Worm (Caenorhabditis elegans) whole organism, mixed stage, embryonic: ENCODE data around the gene Y43F8B.15.

Experiments used
- M03D4.4 ChIP-seq: sonication (generic microtip); optimal IDR thresholded peaks from 2 replicates; lab custom pipeline; 2017; ENCODE audit warnings: mild to moderate bottlenecking, missing genetic modification characterization, missing compliant biosample characterization
- bed-3 ChIP-seq: fragments of 200-800 bp; sonication (Bioruptor generic); optimal IDR thresholded peaks from 3 replicates; lab custom pipeline; 2018; ENCODE audit warnings: mild to moderate bottlenecking, missing genetic modification characterization, moderate library complexity, missing compliant biosample characterization
- blmp-1 ChIP-seq: fragments of 150-350 bp; optimal IDR thresholded peaks from 2 replicates; lab custom pipeline; 2014; ENCODE audit warnings: missing biosample characterization, missing genetic modification characterization
- ceh-39 ChIP-seq: fragments of 150-350 bp; optimal IDR thresholded peaks from 2 replicates; lab custom pipeline; 2014; ENCODE audit warnings: missing biosample characterization, missing genetic modification characterization
- ceh-43 ChIP-seq: fragments of 200-800 bp; sonication (Bioruptor generic); optimal IDR thresholded peaks from 2 replicates; lab custom pipeline; 2018; ENCODE audit warnings: mild to moderate bottlenecking, missing genetic modification characterization, moderate library complexity, missing compliant biosample characterization
- ceh-83 ChIP-seq: fragments of 200-800 bp; sonication (Bioruptor generic); optimal IDR thresholded peaks from 2 replicates; lab custom pipeline; 2018; ENCODE audit warnings: mild to moderate bottlenecking, missing genetic modification characterization, missing compliant biosample characterization
- ces-1 ChIP-seq: fragments of 150-350 bp; optimal IDR thresholded peaks from 2 replicates; lab custom pipeline; 2014; ENCODE audit warnings: missing biosample characterization, missing genetic modification reagents, missing genetic modification characterization
- cnd-1 ChIP-seq: fragments of 200-800 bp; sonication (Bioruptor generic); optimal IDR thresholded peaks from 2 replicates; lab custom pipeline; 2018; ENCODE audit warnings: mild to moderate bottlenecking, missing genetic modification characterization, missing compliant biosample characterization
- drap-1 ChIP-seq: fragments of 200-800 bp; sonication (Bioruptor generic); optimal IDR thresholded peaks from 3 replicates; lab custom pipeline; 2018; ENCODE audit warnings: mild to moderate bottlenecking, missing genetic modification characterization, missing compliant biosample characterization
- elt-1 ChIP-seq: sonication (generic microtip); optimal IDR thresholded peaks from 2 replicates; lab custom pipeline; 2017; ENCODE audit warnings: missing genetic modification characterization, mild to moderate bottlenecking, missing compliant biosample characterization, antibody characterized with exemption, moderate library complexity, borderline replicate concordance; ENCODE audit not compliant: insufficient read depth
- flh-1 ChIP-seq: fragments of 200-800 bp; sonication (Bioruptor generic); optimal IDR thresholded peaks from 2 replicates; lab custom pipeline; 2018; ENCODE audit warnings: mild to moderate bottlenecking, missing genetic modification characterization, moderate library complexity, missing compliant biosample characterization
- hlh-1 ChIP-seq: fragments of 150-350 bp; optimal IDR thresholded peaks from 2 replicates; lab custom pipeline; 2014; ENCODE audit warnings: missing biosample characterization, missing genetic modification reagents, missing genetic modification characterization
- lin-13 ChIP-seq: fragments of 150-350 bp; optimal IDR thresholded peaks from 2 replicates; lab custom pipeline; 2014; ENCODE audit warnings: missing biosample characterization, missing genetic modification characterization
- lsy-2 ChIP-seq: fragments of 150-350 bp; optimal IDR thresholded peaks from 2 replicates; lab custom pipeline; 2014; ENCODE audit warnings: missing biosample characterization, missing genetic modification characterization
- mab-5 ChIP-seq: fragments of 150-350 bp; optimal IDR thresholded peaks from 2 replicates; lab custom pipeline; 2014; ENCODE audit warnings: missing biosample characterization, missing genetic modification characterization
- mep-1 ChIP-seq: fragments of 150-350 bp; optimal IDR thresholded peaks from 2 replicates; lab custom pipeline; 2017; ENCODE audit warnings: missing biosample characterization, missing genetic modification reagents, missing genetic modification characterization, inconsistent platforms
- mls-2 ChIP-seq: sonication (generic microtip); optimal IDR thresholded peaks from 2 replicates; lab custom pipeline; 2016; ENCODE audit warnings: mild to moderate bottlenecking, missing genetic modification characterization, moderate library complexity, missing compliant biosample characterization
- nhr-2 ChIP-seq: fragments of 150-350 bp; optimal IDR thresholded peaks from 2 replicates; lab custom pipeline; 2014; ENCODE audit warnings: missing biosample characterization, missing genetic modification characterization
- nhr-28 ChIP-seq: fragments of 150-350 bp; optimal IDR thresholded peaks from 2 replicates; lab custom pipeline; 2014; ENCODE audit warnings: missing biosample characterization, missing genetic modification characterization
- nhr-76 ChIP-seq: sonication (generic microtip); optimal IDR thresholded peaks from 2 replicates; lab custom pipeline; 2017; ENCODE audit warnings: missing biosample characterization, missing genetic modification characterization
- pha-4 ChIP-seq: fragments of 150-350 bp; optimal IDR thresholded peaks from 2 replicates; lab custom pipeline; 2018; ENCODE audit warnings: missing biosample characterization, missing genetic modification reagents, missing genetic modification characterization
- sem-2 ChIP-seq: fragments of 200-800 bp; sonication (Bioruptor generic); optimal IDR thresholded peaks from 2 replicates; lab custom pipeline; 2018; ENCODE audit warnings: mild to moderate bottlenecking, missing genetic modification characterization, missing compliant biosample characterization
- snpc-4 ChIP-seq: fragments of 150-350 bp; optimal IDR thresholded peaks from 2 replicates; lab custom pipeline; 2014; ENCODE audit warnings: missing biosample characterization, missing genetic modification characterization
- sptf-1 ChIP-seq: sonication (generic microtip); optimal IDR thresholded peaks from 2 replicates; lab custom pipeline; 2017; ENCODE audit warnings: mild to moderate bottlenecking, missing genetic modification characterization, moderate library complexity, missing compliant biosample characterization
- tbx-8 ChIP-seq: fragments of 200-800 bp; sonication (Bioruptor generic); optimal IDR thresholded peaks from 2 replicates; lab custom pipeline; 2018; ENCODE audit warnings: mild to moderate bottlenecking, missing genetic modification characterization, moderate library complexity, missing compliant biosample characterization
- unc-120 ChIP-seq: sonication (generic microtip); optimal IDR thresholded peaks from 2 replicates; lab custom pipeline; 2017; ENCODE audit warnings: missing genetic modification characterization, missing compliant biosample characterization; ENCODE audit not compliant: poor library complexity, severe bottlenecking
- unc-39 ChIP-seq: fragments of 150-350 bp; optimal IDR thresholded peaks from 2 replicates; lab custom pipeline; 2014; ENCODE audit warnings: missing biosample characterization, missing genetic modification characterization
- unc-62 ChIP-seq: fragments of 150-350 bp; optimal IDR thresholded peaks from 2 replicates; lab custom pipeline; 2014; ENCODE audit warnings: missing biosample characterization, missing genetic modification reagents, missing genetic modification characterization
- zip-8 ChIP-seq: fragments of 150-350 bp; optimal IDR thresholded peaks from 2 replicates; lab custom pipeline; 2014; ENCODE audit warnings: missing biosample characterization, missing genetic modification characterization
- ztf-11 ChIP-seq: fragments of 150-350 bp; optimal IDR thresholded peaks from 2 replicates; lab custom pipeline; 2014; ENCODE audit warnings: missing biosample characterization, missing genetic modification characterization

Y43F8B.15 gene

ce11 chrV:19495145-19495544 is 33.2 kb upstream of the Y43F8B.15 start:
- no peak for TF ChIP-seq pha-4
- peak; percentile 8 for TF ChIP-seq drap-1 (GFP tag; lab: Kevin White, UChicago)
- TF ChIP-seq, all 35 proteins: peak for 1

- no peak for TF ChIP-seq bed-3 (GFP tag; lab: Kevin White, UChicago)
- TF ChIP-seq nhr-28 = no peak
- TF ChIP-seq flh-1 (GFP tag; lab: Kevin White, UChicago) = no peak
- TF ChIP-seq, all 35 proteins: peak for 0
These were observed 29.4 kb upstream of the Y43F8B.15 start, which contains the start of gene Y43F8B.29 for ce11 chrV:19491302-19491701. Y43F8B.29 (plus strand) TSS chrV:19491602.

- TF ChIP-seq sptf-1 (tag; lab: Kevin White, UChicago) (no peak), drap-1 (GFP tag; lab: Kevin White, UChicago) (no peak), unc-39 (no peak), flh-1 (GFP tag; lab: Kevin White, UChicago) (no peak), nhr-2 (tag; lab: Kevin White, UChicago) (no peak), nhr-76 (no peak), sem-2 (GFP tag; lab: Kevin White, UChicago) (no peak), ceh-83 (no peak), zip-8 (no peak), ceh-39 (tag; lab: Kevin White, UChicago) (no peak), snpc-4 (tag; lab: Kevin White, UChicago) (no peak)
These were observed 28.5 kb upstream of the Y43F8B.15 start, which contains the start of gene Y43F8B.7 for ce11 chrV:19490461-19490860. Y43F8B.7 (plus strand) TSS chrV:19490761.

- no peak for TF ChIP-seq ceh-43 (GFP tag; lab: Kevin White, UChicago)
- no peak for TF ChIP-seq M03D4.4 (tag; lab: Kevin White, UChicago)
- no peak for TF ChIP-seq drap-1 (GFP tag; lab: Kevin White, UChicago)
- TF ChIP-seq bed-3 (GFP tag; lab: Kevin White, UChicago) = no peak
- no peak for TF ChIP-seq ces-1
- no peak for TF ChIP-seq blmp-1 (tag; lab: Kevin White, UChicago)
- no peak for TF ChIP-seq unc-62
- TF ChIP-seq hlh-1 (tag; lab: Kevin White, UChicago) = no peak
- no peak for TF ChIP-seq tbx-8 (GFP tag; lab: Kevin White, UChicago)
- no peak for TF ChIP-seq unc-39
- TF ChIP-seq elt-1 = no peak
- no peak for TF ChIP-seq mls-2
- no peak for TF ChIP-seq sem-2 (GFP tag; lab: Kevin White, UChicago)
- no peak for TF ChIP-seq lin-13 (tag; lab: Kevin White, UChicago)
- TF ChIP-seq nhr-28 = no peak
- TF ChIP-seq mep-1 (tag; lab: Kevin White, UChicago) = no peak
- no peak for TF ChIP-seq unc-120 (tag; lab: Kevin White, UChicago)
- TF ChIP-seq snpc-4 (tag; lab: Kevin White, UChicago) = no peak
These were observed 23.8 kb upstream of the Y43F8B.15 start, which contains the start of gene Y43F8B.18 for ce11 chrV:19485690-19486089. Y43F8B.18 (plus strand) TSS chrV:19485990.

- TF ChIP-seq sptf-1 (tag; lab: Kevin White, UChicago) = no peak
- TF ChIP-seq ceh-43 (GFP tag; lab: Kevin White, UChicago) = no peak
- no peak for TF ChIP-seq lsy-2 (tag; lab: Kevin White, UChicago)
- TF ChIP-seq ceh-39 (tag; lab: Kevin White, UChicago) = no peak
- no peak for TF ChIP-seq M03D4.4 (tag; lab: Kevin White, UChicago)
- TF ChIP-seq nhr-2 (tag; lab: Kevin White, UChicago) = no peak
- TF ChIP-seq bed-3 (GFP tag; lab: Kevin White, UChicago) = no peak
- no peak for TF ChIP-seq ztf-11 (tag; lab: Kevin White, UChicago)
- no peak for TF ChIP-seq snpc-4 (tag; lab: Kevin White, UChicago)
- TF ChIP-seq lin-13 (tag; lab: Kevin White, UChicago) = no peak
These were observed 23.3 kb upstream of the Y43F8B.15 start, which contains the start of gene Y43F8B.28 for ce11 chrV:19485261-19485660. Y43F8B.28 (plus strand) TSS chrV:19485319.

- no peak for TF ChIP-seq tbx-8 (GFP tag; lab: Kevin White, UChicago)
- TF ChIP-seq pha-4 = no peak
- no peak for TF ChIP-seq unc-62
- no peak for TF ChIP-seq cnd-1 (tag; lab: Kevin White, UChicago)
- TF ChIP-seq mls-2 = no peak
- TF ChIP-seq nhr-76 = no peak
- no peak for TF ChIP-seq mab-5 (tag; lab: Kevin White, UChicago)
- no peak for TF ChIP-seq mep-1 (tag; lab: Kevin White, UChicago)
- TF ChIP-seq nhr-28 = no peak
- no peak for TF ChIP-seq unc-120 (tag; lab: Kevin White, UChicago)
These were observed 22.6 kb upstream of the Y43F8B.15 start, which contains the start of gene Y43F8B.17 for ce11 chrV:19484507-19484906. Y43F8B.17 (plus strand) TSS chrV:19484721.
